Fruit fly (Drosophila melanogaster) whole organism, prepupa: Measurements from ENCODE around the gene REPTOR.

ENCODE experiments used
- CG10631 ChIP-seq: fragments of 200-800 bp; sonication (Bioruptor generic); optimal IDR thresholded peaks from 2 replicates; lab custom pipeline; 2016; ENCODE audit warnings: missing biosample characterization, missing genetic modification characterization
- CG10669 ChIP-seq: fragments of 200-800 bp; sonication (Bioruptor generic); optimal IDR thresholded peaks from 3 replicates; lab custom pipeline; 2018; ENCODE audit warnings: missing biosample characterization, mild to moderate bottlenecking, missing genetic modification characterization, moderate library complexity
- CG11294 ChIP-seq: fragments of 200-800 bp; sonication (Bioruptor generic); IDR thresholded peaks from 2 replicates; pipeline ENCODE4 v1.3.6; 2022; ENCODE audit warnings: missing biosample characterization, missing genetic modification characterization
- CG11762 ChIP-seq: fragments of 200-800 bp; sonication (Bioruptor generic); optimal IDR thresholded peaks from 3 replicates; lab custom pipeline; 2016; ENCODE audit warnings: missing biosample characterization, missing genetic modification characterization; ENCODE audit not compliant: insufficient read depth
- CG15336 ChIP-seq: fragments of 200-800 bp; sonication (Bioruptor generic); IDR thresholded peaks from 2 replicates; pipeline ENCODE4 v1.3.6; 2022; ENCODE audit warnings: missing biosample characterization, missing genetic modification characterization
- CG1621 ChIP-seq: fragments of 200-800 bp; sonication (Bioruptor generic); optimal IDR thresholded peaks from 3 replicates; lab custom pipeline; 2018; ENCODE audit warnings: missing biosample characterization, mild to moderate bottlenecking, missing genetic modification characterization
- CG31627 ChIP-seq: fragments of 200-800 bp; sonication (Bioruptor generic); optimal IDR thresholded peaks from 3 replicates; lab custom pipeline; 2016; ENCODE audit warnings: missing biosample characterization, missing genetic modification characterization
- CG32006 ChIP-seq: fragments of 200-800 bp; sonication (Bioruptor generic); optimal IDR thresholded peaks from 3 replicates; lab custom pipeline; 2017; ENCODE audit warnings: missing biosample characterization, mild to moderate bottlenecking, missing genetic modification characterization
- CG34406 ChIP-seq: fragments of 200-800 bp; sonication (Bioruptor generic); optimal IDR thresholded peaks from 3 replicates; lab custom pipeline; 2016; ENCODE audit warnings: missing biosample characterization, missing genetic modification characterization
- CG3919 ChIP-seq: fragments of 200-800 bp; sonication (Bioruptor generic); optimal IDR thresholded peaks from 3 replicates; lab custom pipeline; 2016; ENCODE audit warnings: missing biosample characterization, missing genetic modification characterization
- CG4318 ChIP-seq: fragments of 200-800 bp; sonication (Bioruptor generic); optimal IDR thresholded peaks from 3 replicates; lab custom pipeline; 2017; ENCODE audit warnings: missing biosample characterization, mild to moderate bottlenecking, missing genetic modification characterization
- CG6163 ChIP-seq: fragments of 200-800 bp; sonication (Bioruptor generic); IDR thresholded peaks from 3 replicates; pipeline ENCODE4 v1.3.6; 2022; ENCODE audit warnings: missing biosample characterization, missing genetic modification characterization
- CG6276 ChIP-seq: fragments of 200-800 bp; sonication (Bioruptor generic); optimal IDR thresholded peaks from 2 replicates; lab custom pipeline; 2017; ENCODE audit warnings: missing biosample characterization, mild to moderate bottlenecking, missing genetic modification characterization
- CG6792 ChIP-seq: fragments of 200-800 bp; sonication (Bioruptor generic); optimal IDR thresholded peaks from 3 replicates; lab custom pipeline; 2016; ENCODE audit warnings: missing biosample characterization, missing genetic modification characterization
- CG6808 ChIP-seq: fragments of 200-800 bp; sonication (Bioruptor generic); optimal IDR thresholded peaks from 3 replicates; lab custom pipeline; 2017; ENCODE audit warnings: missing biosample characterization, missing genetic modification characterization, mild to moderate bottlenecking, moderate library complexity, missing genetic modification reagents
- CG6854 ChIP-seq: fragments of 200-800 bp; sonication (Bioruptor generic); optimal IDR thresholded peaks from 2 replicates; lab custom pipeline; 2017; ENCODE audit warnings: missing biosample characterization, mild to moderate bottlenecking, missing genetic modification characterization
- CG7368 ChIP-seq: fragments of 200-800 bp; sonication (Bioruptor generic); optimal IDR thresholded peaks from 3 replicates; lab custom pipeline; 2016; ENCODE audit warnings: missing biosample characterization, missing genetic modification characterization
- CG8119 ChIP-seq: fragments of 200-800 bp; sonication (Bioruptor generic); IDR thresholded peaks from 3 replicates; pipeline ENCODE4 v1.3.6; 2022; ENCODE audit warnings: missing biosample characterization, missing genetic modification characterization
- CG8319 ChIP-seq: fragments of 200-800 bp; sonication (Bioruptor generic); optimal IDR thresholded peaks from 3 replicates; lab custom pipeline; 2016; ENCODE audit warnings: missing biosample characterization, missing genetic modification characterization
- CG8632 ChIP-seq: fragments of 200-800 bp; sonication (Bioruptor generic); optimal IDR thresholded peaks from 3 replicates; lab custom pipeline; 2016; ENCODE audit warnings: missing biosample characterization, missing genetic modification characterization
- CG9139 ChIP-seq: fragments of 200-800 bp; sonication (Bioruptor generic); optimal IDR thresholded peaks from 3 replicates; lab custom pipeline; 2017; ENCODE audit warnings: missing biosample characterization, mild to moderate bottlenecking, missing genetic modification characterization
- Eip75B ChIP-seq: fragments of 200-800 bp; sonication (Bioruptor generic); optimal IDR thresholded peaks from 3 replicates; lab custom pipeline; 2016; ENCODE audit warnings: missing biosample characterization, missing genetic modification characterization
- Eip78C ChIP-seq: fragments of 200-800 bp; sonication (Bioruptor generic); peaks from one replicate; lab custom pipeline; 2016; ENCODE audit warnings: missing biosample characterization, missing genetic modification characterization
- Eip93F ChIP-seq: fragments of 200-800 bp; sonication (Bioruptor generic); optimal IDR thresholded peaks from 2 replicates; lab custom pipeline; 2016; ENCODE audit warnings: missing biosample characterization, mild to moderate bottlenecking, missing genetic modification characterization
- Ets21C ChIP-seq: fragments of 200-800 bp; sonication (Bioruptor generic); optimal IDR thresholded peaks from 3 replicates; lab custom pipeline; 2016; ENCODE audit warnings: missing biosample characterization, missing genetic modification characterization
- Ets96B ChIP-seq: fragments of 200-800 bp; optimal IDR thresholded peaks from 2 replicates; lab custom pipeline; 2019; ENCODE audit warnings: missing biosample characterization, mild to moderate bottlenecking, missing genetic modification characterization, moderate library complexity
- Gug ChIP-seq: fragments of 200-800 bp; sonication (Bioruptor generic); IDR thresholded peaks from 2 replicates; pipeline ENCODE4 v1.3.6; 2022; ENCODE audit warnings: missing biosample characterization, missing genetic modification characterization
- Hr38 ChIP-seq: sonication (Bioruptor generic); optimal IDR thresholded peaks from 2 replicates; lab custom pipeline; 2016; ENCODE audit warnings: missing biosample characterization, missing genetic modification characterization
- Hr4 ChIP-seq: fragments of 200-800 bp; sonication (Bioruptor generic); optimal IDR thresholded peaks from 3 replicates; lab custom pipeline; 2016; ENCODE audit warnings: missing biosample characterization, missing genetic modification characterization
- Lpt ChIP-seq: fragments of 200-800 bp; sonication (Bioruptor generic); optimal IDR thresholded peaks from 3 replicates; lab custom pipeline; 2016; ENCODE audit warnings: missing biosample characterization, missing genetic modification characterization
- OdsH ChIP-seq: fragments of 200-800 bp; sonication (Bioruptor generic); optimal IDR thresholded peaks from 3 replicates; lab custom pipeline; 2016; ENCODE audit warnings: missing biosample characterization, missing genetic modification characterization
- Sox102F ChIP-seq: fragments of 200-800 bp; sonication (Bioruptor generic); optimal IDR thresholded peaks from 2 replicates; lab custom pipeline; 2016; ENCODE audit warnings: missing biosample characterization, mild to moderate bottlenecking, missing genetic modification characterization
- Sox14 ChIP-seq: fragments of 200-800 bp; sonication (Bioruptor generic); optimal IDR thresholded peaks from 3 replicates; lab custom pipeline; 2016; ENCODE audit warnings: missing biosample characterization, missing genetic modification characterization
- Sox15 ChIP-seq: fragments of 200-800 bp; sonication (Bioruptor generic); optimal IDR thresholded peaks from 3 replicates; lab custom pipeline; 2016; ENCODE audit warnings: missing biosample characterization, missing genetic modification characterization
- dsx ChIP-seq: fragments of 200-800 bp; optimal IDR thresholded peaks from 3 replicates; lab custom pipeline; 2019; ENCODE audit warnings: missing biosample characterization, mild to moderate bottlenecking, missing genetic modification characterization, moderate library complexity; ENCODE audit not compliant: poor library complexity, severe bottlenecking
- eg ChIP-seq: fragments of 200-800 bp; sonication (Bioruptor generic); IDR thresholded peaks from 3 replicates; pipeline ENCODE4 v1.3.6; 2022; ENCODE audit warnings: missing biosample characterization, missing genetic modification characterization
- esn ChIP-seq: fragments of 200-800 bp; sonication (Bioruptor generic); optimal IDR thresholded peaks from 2 replicates; lab custom pipeline; 2016; ENCODE audit warnings: missing biosample characterization, mild to moderate bottlenecking, missing genetic modification characterization, moderate library complexity
- fd59A ChIP-seq: fragments of 200-800 bp; sonication (Bioruptor generic); optimal IDR thresholded peaks from 2 replicates; lab custom pipeline; 2017; ENCODE audit warnings: missing biosample characterization, mild to moderate bottlenecking, missing genetic modification characterization, missing genetic modification reagents
- fd85E ChIP-seq: fragments of 200-800 bp; sonication (Bioruptor generic); optimal IDR thresholded peaks from 3 replicates; lab custom pipeline; 2016; ENCODE audit warnings: missing biosample characterization, missing genetic modification characterization
- fkh ChIP-seq: fragments of 200-800 bp; sonication (Bioruptor generic); optimal IDR thresholded peaks from 3 replicates; lab custom pipeline; 2017; ENCODE audit warnings: missing biosample characterization, mild to moderate bottlenecking, missing genetic modification characterization, moderate library complexity
- lz ChIP-seq: fragments of 200-800 bp; sonication (Bioruptor generic); optimal IDR thresholded peaks from 3 replicates; lab custom pipeline; 2016; ENCODE audit warnings: missing biosample characterization, missing genetic modification characterization
- salr ChIP-seq, 2 experiments: fragments of 200-800 bp; sonication (Bioruptor generic); optimal IDR thresholded peaks; 3 replicates each; lab custom pipeline; 2016 to 2018; ENCODE audit warnings: missing biosample characterization in 2 of 2, missing genetic modification characterization in 2 of 2, mild to moderate bottlenecking in 1 of 2
- spab ChIP-seq: fragments of 200-800 bp; sonication (Bioruptor generic); optimal IDR thresholded peaks from 2 replicates; lab custom pipeline; 2017; ENCODE audit warnings: missing biosample characterization, mild to moderate bottlenecking, missing genetic modification characterization, missing genetic modification reagents
- ss ChIP-seq, 2 experiments: fragments of 200-800 bp; sonication (Bioruptor generic); optimal IDR thresholded peaks; 2 replicates in 1 of 2; 3 replicates in 1 of 2; lab custom pipeline; 2017 to 2018; ENCODE audit warnings: mild to moderate bottlenecking in 2 of 2, missing biosample characterization in 2 of 2, missing genetic modification characterization in 2 of 2, moderate library complexity in 1 of 2
- svp ChIP-seq: fragments of 200-800 bp; sonication (Bioruptor generic); peaks from one replicate; lab custom pipeline; 2016; ENCODE audit warnings: missing biosample characterization, missing genetic modification characterization
- topi ChIP-seq: fragments of 200-800 bp; sonication (Bioruptor generic); optimal IDR thresholded peaks from 3 replicates; lab custom pipeline; 2016; ENCODE audit warnings: missing biosample characterization, missing genetic modification characterization

Gene REPTOR

DNA sequence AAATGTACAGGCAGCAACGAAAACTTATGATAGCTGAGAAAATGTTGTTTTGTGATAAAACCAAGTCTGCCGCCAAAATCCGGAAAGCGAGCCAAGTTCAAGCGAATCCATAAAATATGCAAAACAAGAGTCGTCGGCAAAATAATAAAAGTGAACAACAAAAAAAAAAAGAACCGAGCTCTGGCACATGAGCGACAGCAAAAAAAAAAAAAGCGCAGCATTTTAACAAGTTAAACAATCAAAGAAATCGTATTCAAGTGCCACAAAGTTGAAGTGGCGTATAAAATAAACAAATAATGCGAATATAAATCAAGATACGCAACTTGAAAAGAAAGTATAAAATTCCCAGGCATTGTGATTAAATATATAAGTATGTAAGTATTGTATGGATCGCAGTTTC, 25.7 kb upstream of the REPTOR start (continued):
- TF ChIP-seq CG31627, result no peak
- TF ChIP-seq CG8632 (GFP tag; lab: Kevin White, UChicago), result no peak
- TF ChIP-seq Sox102F, result no peak
- TF ChIP-seq Lpt, result no peak
- TF ChIP-seq topi, result no peak
- no peak for TF ChIP-seq CG11294
- TF ChIP-seq CG3919 (GFP tag; lab: Kevin White, UChicago), result no peak
- TF ChIP-seq CG34406 (GFP tag; lab: Kevin White, UChicago), result no peak
- peak; percentile 32 for TF ChIP-seq CG10669
- TF ChIP-seq dsx (GFP tag; lab: Kevin White, UChicago), result peak; percentile 35
- TF ChIP-seq CG1621 (tag; lab: Kevin White, UChicago), result no peak
- no peak for TF ChIP-seq fkh (GFP tag; lab: Kevin White, UChicago)
- TF ChIP-seq CG4318 (GFP tag; lab: Kevin White, UChicago), result no peak
- TF ChIP-seq CG6276 (GFP tag; lab: Kevin White, UChicago), result no peak
- no peak for TF ChIP-seq CG15336 (GFP tag; lab: Robert Waterston, UW)
- no peak for TF ChIP-seq Eip93F
- TF ChIP-seq Hr38, result no peak
- TF ChIP-seq CG8119 (GFP tag; lab: Robert Waterston, UW), result no peak
- no peak for TF ChIP-seq Eip75B (GFP tag; lab: Kevin White, UChicago)
- TF ChIP-seq Gug (GFP tag; lab: Robert Waterston, UW), result no peak

DNA sequence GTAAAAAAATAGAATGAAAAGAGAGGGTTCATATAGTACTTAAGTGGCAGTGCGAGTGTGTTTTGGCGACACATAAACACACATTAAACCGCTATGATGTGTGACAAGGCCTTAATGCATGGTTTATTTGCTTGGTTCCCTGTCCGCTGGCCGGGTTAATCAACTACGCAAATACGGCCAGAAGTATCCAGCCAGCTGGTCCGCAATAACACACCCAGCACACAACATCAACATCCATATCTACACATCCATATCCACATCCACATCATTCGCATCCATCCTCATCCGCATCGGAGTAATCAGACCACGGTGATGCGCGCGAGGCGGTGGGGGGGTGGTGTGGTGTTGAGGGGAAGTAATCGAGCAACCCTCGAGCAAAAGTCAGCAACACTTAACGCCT, 24.2 kb upstream of the REPTOR start:
- TF ChIP-seq CG11762 (no peak), OdsH (no peak), svp (GFP tag; lab: Kevin White, UChicago) (no peak), CG6163 (0 out of 3 replicates have a peak, but pooled peaks have one; percentile 8), Ets21C (GFP tag; lab: Kevin White, UChicago) (no peak), CG8319 (GFP tag; lab: Kevin White, UChicago) (no peak), CG3919 (GFP tag; lab: Kevin White, UChicago) (peak; percentile 5), ss (GFP tag; optimal IDR thresholded peaks at IDR 0.05; lab: Kevin White, UChicago) (peak in 1 of 2 experiments; percentile 25), Ets96B (tag; lab: Kevin White, UChicago) (no peak), lz (GFP tag; lab: Kevin White, UChicago) (no peak), fkh (GFP tag; lab: Kevin White, UChicago) (peak; percentile 32), Hr4 (GFP tag; lab: Kevin White, UChicago) (no peak), CG10669 (no peak), CG8119 (GFP tag; lab: Robert Waterston, UW) (no peak), CG1621 (tag; lab: Kevin White, UChicago) (peak; percentile 32), CG6276 (GFP tag; lab: Kevin White, UChicago) (no peak), Eip78C (GFP tag; lab: Kevin White, UChicago) (peak; percentile 53), Hr38 (no peak), CG32006 (GFP tag; lab: Kevin White, UChicago) (no peak), topi (no peak), CG6854 (peak; percentile 13), Sox14 (GFP tag; lab: Kevin White, UChicago) (no peak), Sox15 (GFP tag; lab: Kevin White, UChicago) (no peak), CG6808 (GFP tag; lab: Kevin White, UChicago) (peak; percentile 14), CG8632 (GFP tag; lab: Kevin White, UChicago) (peak; percentile 9), Eip93F (no peak), spab (peak; percentile 20), CG9139 (no peak), CG11294 (no peak), esn (GFP tag; lab: Kevin White, UChicago) (no peak), eg (0 out of 3 replicates have a peak, but pooled peaks have one; percentile 6), CG10631 (no peak), fd85E (GFP tag; lab: Kevin White, UChicago) (no peak), Eip75B (GFP tag; lab: Kevin White, UChicago) (no peak), CG6792 (GFP tag; lab: Kevin White, UChicago) (no peak), CG7368 (GFP tag; lab: Kevin White, UChicago) (no peak), salr (GFP tag; optimal IDR thresholded peaks at IDR 0.05; lab: Kevin White, UChicago) (peak in 1 of 2 experiments; percentile 32), fd59A (GFP tag; lab: Kevin White, UChicago) (no peak)
